Worm (Caenorhabditis elegans) whole organism, L4 larva: Measurements from ENCODE around the gene Y39A1A.10.

Experiments used
- F37D6.2 ChIP-seq: sonication (generic microtip); optimal IDR thresholded peaks from 2 replicates; lab custom pipeline; 2016; ENCODE audit warnings: mild to moderate bottlenecking, missing genetic modification characterization, missing compliant biosample characterization
- Y5F2A.4 ChIP-seq: fragments of 200-800 bp; sonication (Bioruptor generic); optimal IDR thresholded peaks from 2 replicates; lab custom pipeline; 2018; ENCODE audit warnings: mild to moderate bottlenecking, missing genetic modification characterization, missing compliant biosample characterization
- Y75B8A.6 ChIP-seq: fragments of 200-800 bp; sonication (Bioruptor generic); IDR thresholded peaks from 2 replicates; pipeline ENCODE4 v1.3.6; 2022; ENCODE audit warnings: missing genetic modification reagents, missing genetic modification characterization, missing compliant biosample characterization
- ZK337.2 ChIP-seq: fragments of 200-800 bp; sonication (Bioruptor generic); IDR thresholded peaks from 2 replicates; pipeline ENCODE4 v1.3.6; 2022; ENCODE audit warnings: missing genetic modification reagents, missing genetic modification characterization, missing compliant biosample characterization
- ZK546.5 ChIP-seq, 2 experiments: sonication (generic microtip); optimal IDR thresholded peaks; 2 replicates each; lab custom pipeline; 2017; ENCODE audit warnings: missing biosample characterization in 2 of 2, missing genetic modification characterization in 2 of 2
- aha-1 ChIP-seq: fragments of 150-350 bp; peaks from one replicate; lab custom pipeline; 2014; ENCODE audit warnings: missing biosample characterization, missing genetic modification characterization
- ama-1 ChIP-seq: fragments of 150-350 bp; optimal IDR thresholded peaks from 2 replicates; lab custom pipeline; 2014; ENCODE audit warnings: inconsistent platforms, mixed read lengths
- arid-1 ChIP-seq: fragments of 200-800 bp; sonication (Bioruptor generic); conservative IDR thresholded peaks from 2 replicates; pipeline ENCODE4 v1.3.6; 2022; ENCODE audit warnings: missing genetic modification reagents, missing genetic modification characterization, missing compliant biosample characterization
- attf-4 ChIP-seq: sonication (generic microtip); optimal IDR thresholded peaks from 3 replicates; lab custom pipeline; 2017; ENCODE audit warnings: missing biosample characterization, missing genetic modification characterization
- ceh-44 ChIP-seq: fragments of 200-800 bp; sonication (Bioruptor generic); IDR thresholded peaks from 2 replicates; pipeline ENCODE4 v1.3.6; 2022; ENCODE audit warnings: missing genetic modification reagents, missing genetic modification characterization, missing compliant biosample characterization
- ceh-82 ChIP-seq: sonication (generic microtip); optimal IDR thresholded peaks from 2 replicates; lab custom pipeline; 2017; ENCODE audit warnings: missing biosample characterization, missing genetic modification characterization
- cey-2 ChIP-seq: sonication (generic microtip); optimal IDR thresholded peaks from 3 replicates; lab custom pipeline; 2017; ENCODE audit warnings: missing genetic modification characterization, mild to moderate bottlenecking, missing compliant biosample characterization, antibody characterized with exemption, borderline replicate concordance; ENCODE audit not compliant: insufficient read depth
- daf-16 ChIP-seq, 3 experiments: sonication (generic microtip); optimal IDR thresholded peaks; 2 replicates each; lab custom pipeline; 2016 to 2017; ENCODE audit warnings: missing genetic modification characterization in 3 of 3, missing genetic modification reagents in 3 of 3, mild to moderate bottlenecking in 2 of 3, missing compliant biosample characterization in 2 of 3, missing biosample characterization in 1 of 3, moderate library complexity in 1 of 3
- daf-19 ChIP-seq: fragments of 200-800 bp; sonication (Bioruptor generic); conservative IDR thresholded peaks from 2 replicates; pipeline ENCODE4 v1.3.6; 2022; ENCODE audit warnings: missing genetic modification characterization, missing compliant biosample characterization
- dmd-8 ChIP-seq: fragments of 200-800 bp; sonication (Bioruptor generic); IDR thresholded peaks from 2 replicates; pipeline ENCODE4 v1.3.6; 2022; ENCODE audit warnings: missing genetic modification characterization, missing compliant biosample characterization
- dpl-1 ChIP-seq: fragments of 150-350 bp; optimal IDR thresholded peaks from 2 replicates; lab custom pipeline; 2014; ENCODE audit warnings: missing biosample characterization, missing genetic modification reagents, missing genetic modification characterization
- dve-1 ChIP-seq: sonication (generic microtip); optimal IDR thresholded peaks from 2 replicates; lab custom pipeline; 2017; ENCODE audit warnings: antibody characterized with exemption, mild to moderate bottlenecking, missing genetic modification characterization, missing compliant biosample characterization; ENCODE audit not compliant: insufficient read depth
- gei-8 ChIP-seq: fragments of 200-800 bp; sonication (Bioruptor generic); optimal IDR thresholded peaks from 2 replicates; lab custom pipeline; 2018; ENCODE audit warnings: mild to moderate bottlenecking, missing genetic modification characterization, missing compliant biosample characterization
- hlh-11 ChIP-seq: fragments of 200-800 bp; sonication (Bioruptor generic); optimal IDR thresholded peaks from 2 replicates; lab custom pipeline; 2018; ENCODE audit warnings: mild to moderate bottlenecking, missing genetic modification characterization, missing compliant biosample characterization
- hlh-30 ChIP-seq: sonication (generic microtip); optimal IDR thresholded peaks from 2 replicates; lab custom pipeline; 2017; ENCODE audit warnings: antibody characterized with exemption, mild to moderate bottlenecking, missing genetic modification characterization, missing compliant biosample characterization; ENCODE audit not compliant: insufficient read depth
- hmg-1.1 ChIP-seq: fragments of 200-800 bp; sonication (Bioruptor generic); IDR thresholded peaks from 2 replicates; pipeline ENCODE4 v1.3.6; 2022; ENCODE audit warnings: missing genetic modification reagents, missing genetic modification characterization, missing compliant biosample characterization
- lim-7 ChIP-seq: fragments of 200-800 bp; sonication (Bioruptor generic); IDR thresholded peaks from 2 replicates; pipeline ENCODE4 v1.3.6; 2022; ENCODE audit warnings: missing genetic modification characterization, missing compliant biosample characterization
- lin-15B ChIP-seq: fragments of 150-350 bp; sonication (generic microtip); optimal IDR thresholded peaks from 3 replicates; lab custom pipeline; 2014; ENCODE audit warnings: missing biosample characterization, missing genetic modification characterization
- lin-39 ChIP-seq: fragments of 150-350 bp; optimal IDR thresholded peaks from 2 replicates; lab custom pipeline; 2014; ENCODE audit warnings: missing biosample characterization, missing genetic modification reagents, missing genetic modification characterization
- lir-3 ChIP-seq: sonication (generic microtip); optimal IDR thresholded peaks from 2 replicates; lab custom pipeline; 2016; ENCODE audit warnings: mild to moderate bottlenecking, missing genetic modification characterization, missing compliant biosample characterization
- madf-5 ChIP-seq, 2 experiments: fragments of 200-800 bp; sonication (Bioruptor generic); IDR thresholded peaks; 2 replicates each; pipeline ENCODE4 v1.3.6; 2022; ENCODE audit warnings: missing compliant biosample characterization in 2 of 2, missing genetic modification characterization in 2 of 2
- madf-9 ChIP-seq: fragments of 200-800 bp; sonication (Bioruptor generic); conservative IDR thresholded peaks from 2 replicates; pipeline ENCODE4 v1.3.6; 2022; ENCODE audit warnings: missing genetic modification reagents, missing genetic modification characterization, missing compliant biosample characterization
- mdt-29 ChIP-seq: fragments of 200-800 bp; sonication (Bioruptor generic); IDR thresholded peaks from 2 replicates; pipeline ENCODE4 v1.3.6; 2022; ENCODE audit warnings: missing genetic modification reagents, missing genetic modification characterization, missing compliant biosample characterization
- mep-1 ChIP-seq: fragments of 150-350 bp; sonication (generic microtip); optimal IDR thresholded peaks from 3 replicates; lab custom pipeline; 2014; ENCODE audit warnings: missing biosample characterization, missing genetic modification characterization
- mes-2 ChIP-seq: sonication (generic microtip); optimal IDR thresholded peaks from 2 replicates; lab custom pipeline; 2016; ENCODE audit warnings: missing genotype, mild to moderate bottlenecking, missing genetic modification characterization, missing compliant biosample characterization; ENCODE audit not compliant: poor library complexity, severe bottlenecking
- nhr-102 ChIP-seq: sonication (generic microtip); optimal IDR thresholded peaks from 2 replicates; lab custom pipeline; 2016; ENCODE audit warnings: mild to moderate bottlenecking, missing genetic modification characterization, moderate library complexity, missing compliant biosample characterization
- nhr-11 ChIP-seq: fragments of 150-350 bp; optimal IDR thresholded peaks from 2 replicates; lab custom pipeline; 2014; ENCODE audit warnings: missing biosample characterization, missing genetic modification characterization
- nhr-237 ChIP-seq: sonication (generic microtip); optimal IDR thresholded peaks from 2 replicates; lab custom pipeline; 2017; ENCODE audit warnings: missing biosample characterization, missing genetic modification characterization
- nhr-28 ChIP-seq: fragments of 150-350 bp; optimal IDR thresholded peaks from 2 replicates; lab custom pipeline; 2014; ENCODE audit warnings: missing biosample characterization, missing genetic modification characterization
- nhr-6 ChIP-seq: fragments of 150-350 bp; optimal IDR thresholded peaks from 2 replicates; lab custom pipeline; 2014; ENCODE audit warnings: missing biosample characterization, missing genetic modification characterization
- nhr-77 ChIP-seq: fragments of 150-350 bp; optimal IDR thresholded peaks from 2 replicates; lab custom pipeline; 2014; ENCODE audit warnings: missing biosample characterization, missing genetic modification characterization
- pha-4 ChIP-seq, 2 experiments: fragments of 150-350 bp in 1 of 2; fragments of 200-800 bp in 1 of 2; sonication (Bioruptor generic) in 1 of 2; IDR thresholded peaks in 1 of 2; optimal IDR thresholded peaks in 1 of 2; 2 replicates each; pipeline versions ENCODE4 v1.3.6 to Lab custom; 2014 to 2022; ENCODE audit warnings: missing genetic modification characterization in 2 of 2, missing genetic modification reagents in 2 of 2, missing biosample characterization in 1 of 2, missing compliant biosample characterization in 1 of 2
- tra-1 ChIP-seq: fragments of 200-800 bp; sonication (Bioruptor generic); IDR thresholded peaks from 2 replicates; pipeline ENCODE4 v1.3.6; 2022; ENCODE audit warnings: missing genetic modification reagents, missing genetic modification characterization, missing compliant biosample characterization
- unc-39 ChIP-seq: sonication (generic microtip); optimal IDR thresholded peaks from 2 replicates; lab custom pipeline; 2017; ENCODE audit warnings: missing biosample characterization, missing genetic modification characterization
- vab-7 ChIP-seq: fragments of 200-800 bp; sonication (Bioruptor generic); IDR thresholded peaks from 2 replicates; pipeline ENCODE4 v1.3.6; 2022; ENCODE audit warnings: missing genetic modification reagents, missing genetic modification characterization, missing compliant biosample characterization
- zag-1 ChIP-seq: fragments of 150-350 bp; optimal IDR thresholded peaks from 2 replicates; lab custom pipeline; 2014; ENCODE audit warnings: missing biosample characterization, missing genetic modification characterization
- zip-2 ChIP-seq: fragments of 150-350 bp; optimal IDR thresholded peaks from 2 replicates; lab custom pipeline; 2014; ENCODE audit warnings: missing biosample characterization, missing genetic modification characterization
- ztf-11 ChIP-seq: fragments of 150-350 bp; optimal IDR thresholded peaks from 2 replicates; lab custom pipeline; 2014; ENCODE audit warnings: missing biosample characterization, missing genetic modification characterization
- ztf-7 ChIP-seq: fragments of 150-350 bp; optimal IDR thresholded peaks from 2 replicates; lab custom pipeline; 2014; ENCODE audit warnings: missing biosample characterization, missing genetic modification characterization

The Y39A1A.10 gene

DNA sequence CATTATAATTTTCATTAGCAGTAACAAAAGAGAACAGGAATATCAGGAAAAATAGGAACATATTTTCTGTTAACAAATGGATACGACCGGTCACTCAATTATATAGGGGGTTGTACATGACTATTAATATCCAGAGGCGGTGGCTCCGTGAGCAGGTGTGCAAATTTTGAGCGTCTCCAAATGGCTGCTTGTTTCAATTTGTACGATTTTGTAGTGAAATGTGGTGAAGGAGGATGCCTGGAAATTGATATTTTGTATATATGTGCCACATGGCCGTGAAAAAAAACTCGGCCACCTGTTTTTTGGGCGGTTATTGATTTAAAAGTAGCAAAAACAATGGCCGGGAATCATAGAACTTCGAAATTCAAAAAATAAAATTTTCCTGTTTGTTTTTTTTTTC lies 39.8 kb upstream of the Y39A1A.10 start, which contains the start of gene Y45F3A.8:
Gene Y45F3A.8 (minus strand): TSS at position 101 of the 400 bp plus-strand sequence.
- TF ChIP-seq ama-1 (lab: Kevin White, UChicago) (no peak), mes-2 (tag; lab: Kevin White, UChicago) (no peak), F37D6.2 (no peak), ceh-82 (tag; lab: Kevin White, UChicago) (no peak), nhr-77 (tag; lab: Kevin White, UChicago) (no peak), madf-5 (GFP tag; IDR thresholded peaks at IDR 0.05; lab: Robert Waterston, UW) (no peak), nhr-102 (tag; lab: Kevin White, UChicago) (no peak), arid-1 (GFP tag; lab: Robert Waterston, UW) (no peak), ztf-7 (tag; lab: Kevin White, UChicago) (no peak), lir-3 (tag; lab: Kevin White, UChicago) (no peak), cey-2 (no peak), hlh-30 (no peak), lim-7 (GFP tag; lab: Robert Waterston, UW) (no peak), dve-1 (no peak), madf-9 (no peak), zip-2 (no peak)
- TF ChIP-seq, all 104 proteins: peak for 0

- peak; percentile 31 for TF ChIP-seq aha-1
- TF ChIP-seq ama-1 (lab: Kevin White, UChicago): peak; percentile 37
- TF ChIP-seq zip-2: no peak
These were observed 37.5 kb upstream of the Y39A1A.10 start, which contains the start of gene Y45F3A.9 for ce11 chrIII:10595066-10595465. Gene Y45F3A.9, minus strand, starts transcription at chrIII:10595166.

- no peak for TF ChIP-seq lin-15B (tag; lab: Kevin White, UChicago)
- TF ChIP-seq ZK337.2 (GFP tag; lab: Robert Waterston, UW): no peak
- TF ChIP-seq mep-1 (tag; lab: Kevin White, UChicago): peak; percentile 6
- peak; percentile 53 for TF ChIP-seq ama-1 (lab: Kevin White, UChicago)
These were observed 36.1 kb upstream of the Y39A1A.10 start, which contains the start of gene Y39A1A.3 for ce11 chrIII:10596387-10596786. Gene Y39A1A.3, minus strand, starts transcription at chrIII:10596487.

- TF ChIP-seq dpl-1 (GFP tag; lab: Kevin White, UChicago) (peak; percentile 70), nhr-28 (tag; lab: Kevin White, UChicago) (peak; percentile 80), dmd-8 (GFP tag; lab: Robert Waterston, UW) (no peak), ztf-11 (tag; lab: Kevin White, UChicago) (no peak), vab-7 (GFP tag; lab: Robert Waterston, UW) (no peak), mes-2 (tag; lab: Kevin White, UChicago) (peak; percentile 78), zag-1 (tag; lab: Kevin White, UChicago) (no peak), nhr-11 (tag; lab: Kevin White, UChicago) (peak; percentile 40), lin-39 (tag; lab: Kevin White, UChicago) (no peak), mep-1 (tag; lab: Kevin White, UChicago) (peak; percentile 76), Y75B8A.6 (GFP tag; lab: Robert Waterston, UW) (no peak), hlh-11 (tag; lab: Kevin White, UChicago) (peak; percentile 94), tra-1 (GFP tag; lab: Robert Waterston, UW) (no peak), hmg-1.1 (peak; percentile 74), gei-8 (GFP tag; lab: Kevin White, UChicago) (no peak), madf-9 (0 out of 2 replicates have a peak, but pooled peaks have one; percentile 32), dve-1 (peak; percentile 80), ztf-7 (tag; lab: Kevin White, UChicago) (peak; percentile 13), daf-19 (GFP tag; lab: Robert Waterston, UW) (no peak), nhr-6 (peak; percentile 84), daf-16 (GFP tag; optimal IDR thresholded peaks at IDR 0.05; lab: Kevin White, UChicago) (no peak), daf-16 (tag; optimal IDR thresholded peaks at IDR 0.05; lab: Kevin White, UChicago) (peak; percentile 70), ZK546.5 (tag; optimal IDR thresholded peaks at IDR 0.05; lab: Kevin White, UChicago) (no peak), attf-4 (tag; lab: Kevin White, UChicago) (no peak), nhr-102 (tag; lab: Kevin White, UChicago) (no peak), ZK337.2 (GFP tag; lab: Robert Waterston, UW) (no peak), nhr-237 (tag; lab: Kevin White, UChicago) (no peak), ceh-44 (GFP tag; lab: Robert Waterston, UW) (no peak), mdt-29 (no peak), Y5F2A.4 (GFP tag; lab: Kevin White, UChicago) (no peak), nhr-77 (tag; lab: Kevin White, UChicago) (peak; percentile 14), unc-39 (tag; lab: Kevin White, UChicago) (no peak), pha-4 (GFP tag; IDR thresholded peaks at IDR 0.05; lab: Robert Waterston, UW) (0 out of 2 replicates have a peak, but pooled peaks have one; percentile 52), pha-4 (tag; optimal IDR thresholded peaks at IDR 0.05; lab: Kevin White, UChicago) (peak; percentile 96)
These were observed 32.8 kb upstream of the Y39A1A.10 start for ce11 chrIII:10599699-10600098.
